Worm (Caenorhabditis elegans) whole organism, mixed stage, embryonic: Measurements from ENCODE around the gene qars-1.

Experiments
- M03D4.4 ChIP-seq: sonication (generic microtip); optimal IDR thresholded peaks from 2 replicates; lab custom pipeline; 2017; ENCODE audit warnings: mild to moderate bottlenecking, missing genetic modification characterization, missing compliant biosample characterization
- bed-3 ChIP-seq: fragments of 200-800 bp; sonication (Bioruptor generic); optimal IDR thresholded peaks from 3 replicates; lab custom pipeline; 2018; ENCODE audit warnings: mild to moderate bottlenecking, missing genetic modification characterization, moderate library complexity, missing compliant biosample characterization
- blmp-1 ChIP-seq: fragments of 150-350 bp; optimal IDR thresholded peaks from 2 replicates; lab custom pipeline; 2014; ENCODE audit warnings: missing biosample characterization, missing genetic modification characterization
- ceh-39 ChIP-seq: fragments of 150-350 bp; optimal IDR thresholded peaks from 2 replicates; lab custom pipeline; 2014; ENCODE audit warnings: missing biosample characterization, missing genetic modification characterization
- ceh-43 ChIP-seq: fragments of 200-800 bp; sonication (Bioruptor generic); optimal IDR thresholded peaks from 2 replicates; lab custom pipeline; 2018; ENCODE audit warnings: mild to moderate bottlenecking, missing genetic modification characterization, moderate library complexity, missing compliant biosample characterization
- ceh-83 ChIP-seq: fragments of 200-800 bp; sonication (Bioruptor generic); optimal IDR thresholded peaks from 2 replicates; lab custom pipeline; 2018; ENCODE audit warnings: mild to moderate bottlenecking, missing genetic modification characterization, missing compliant biosample characterization
- ces-1 ChIP-seq: fragments of 150-350 bp; optimal IDR thresholded peaks from 2 replicates; lab custom pipeline; 2014; ENCODE audit warnings: missing biosample characterization, missing genetic modification reagents, missing genetic modification characterization
- cnd-1 ChIP-seq: fragments of 200-800 bp; sonication (Bioruptor generic); optimal IDR thresholded peaks from 2 replicates; lab custom pipeline; 2018; ENCODE audit warnings: mild to moderate bottlenecking, missing genetic modification characterization, missing compliant biosample characterization
- drap-1 ChIP-seq: fragments of 200-800 bp; sonication (Bioruptor generic); optimal IDR thresholded peaks from 3 replicates; lab custom pipeline; 2018; ENCODE audit warnings: mild to moderate bottlenecking, missing genetic modification characterization, missing compliant biosample characterization
- elt-1 ChIP-seq: sonication (generic microtip); optimal IDR thresholded peaks from 2 replicates; lab custom pipeline; 2017; ENCODE audit warnings: missing genetic modification characterization, mild to moderate bottlenecking, missing compliant biosample characterization, antibody characterized with exemption, moderate library complexity, borderline replicate concordance; ENCODE audit not compliant: insufficient read depth
- elt-3 ChIP-seq: fragments of 150-350 bp; optimal IDR thresholded peaks from 2 replicates; lab custom pipeline; 2014; ENCODE audit warnings: missing biosample characterization, missing genetic modification characterization
- flh-1 ChIP-seq: fragments of 200-800 bp; sonication (Bioruptor generic); optimal IDR thresholded peaks from 2 replicates; lab custom pipeline; 2018; ENCODE audit warnings: mild to moderate bottlenecking, missing genetic modification characterization, moderate library complexity, missing compliant biosample characterization
- ham-2 ChIP-seq: fragments of 200-800 bp; sonication (Bioruptor generic); optimal IDR thresholded peaks from 2 replicates; lab custom pipeline; 2018; ENCODE audit warnings: mild to moderate bottlenecking, missing genetic modification characterization, missing compliant biosample characterization
- hlh-1 ChIP-seq: fragments of 150-350 bp; optimal IDR thresholded peaks from 2 replicates; lab custom pipeline; 2014; ENCODE audit warnings: missing biosample characterization, missing genetic modification reagents, missing genetic modification characterization
- lin-13 ChIP-seq: fragments of 150-350 bp; optimal IDR thresholded peaks from 2 replicates; lab custom pipeline; 2014; ENCODE audit warnings: missing biosample characterization, missing genetic modification characterization
- lin-32 ChIP-seq: fragments of 200-800 bp; sonication (Bioruptor generic); optimal IDR thresholded peaks from 2 replicates; lab custom pipeline; 2018; ENCODE audit warnings: mild to moderate bottlenecking, missing genetic modification characterization, missing compliant biosample characterization
- lsy-2 ChIP-seq: fragments of 150-350 bp; optimal IDR thresholded peaks from 2 replicates; lab custom pipeline; 2014; ENCODE audit warnings: missing biosample characterization, missing genetic modification characterization
- mab-5 ChIP-seq: fragments of 150-350 bp; optimal IDR thresholded peaks from 2 replicates; lab custom pipeline; 2014; ENCODE audit warnings: missing biosample characterization, missing genetic modification characterization
- mep-1 ChIP-seq: fragments of 150-350 bp; optimal IDR thresholded peaks from 2 replicates; lab custom pipeline; 2017; ENCODE audit warnings: missing biosample characterization, missing genetic modification reagents, missing genetic modification characterization, inconsistent platforms
- mls-2 ChIP-seq: sonication (generic microtip); optimal IDR thresholded peaks from 2 replicates; lab custom pipeline; 2016; ENCODE audit warnings: mild to moderate bottlenecking, missing genetic modification characterization, moderate library complexity, missing compliant biosample characterization
- nhr-12 ChIP-seq: fragments of 150-350 bp; optimal IDR thresholded peaks from 2 replicates; lab custom pipeline; 2014; ENCODE audit warnings: missing biosample characterization, missing genetic modification characterization
- nhr-2 ChIP-seq: fragments of 150-350 bp; optimal IDR thresholded peaks from 2 replicates; lab custom pipeline; 2014; ENCODE audit warnings: missing biosample characterization, missing genetic modification characterization
- nhr-237 ChIP-seq: fragments of 150-350 bp; optimal IDR thresholded peaks from 2 replicates; lab custom pipeline; 2014; ENCODE audit warnings: missing biosample characterization, missing genetic modification characterization
- nhr-28 ChIP-seq: fragments of 150-350 bp; optimal IDR thresholded peaks from 2 replicates; lab custom pipeline; 2014; ENCODE audit warnings: missing biosample characterization, missing genetic modification characterization
- nhr-76 ChIP-seq: sonication (generic microtip); optimal IDR thresholded peaks from 2 replicates; lab custom pipeline; 2017; ENCODE audit warnings: missing biosample characterization, missing genetic modification characterization
- pha-4 ChIP-seq: fragments of 150-350 bp; optimal IDR thresholded peaks from 2 replicates; lab custom pipeline; 2018; ENCODE audit warnings: missing biosample characterization, missing genetic modification reagents, missing genetic modification characterization
- sem-2 ChIP-seq: fragments of 200-800 bp; sonication (Bioruptor generic); optimal IDR thresholded peaks from 2 replicates; lab custom pipeline; 2018; ENCODE audit warnings: mild to moderate bottlenecking, missing genetic modification characterization, missing compliant biosample characterization
- snpc-4 ChIP-seq: fragments of 150-350 bp; optimal IDR thresholded peaks from 2 replicates; lab custom pipeline; 2014; ENCODE audit warnings: missing biosample characterization, missing genetic modification characterization
- sptf-1 ChIP-seq: sonication (generic microtip); optimal IDR thresholded peaks from 2 replicates; lab custom pipeline; 2017; ENCODE audit warnings: mild to moderate bottlenecking, missing genetic modification characterization, moderate library complexity, missing compliant biosample characterization
- tbx-8 ChIP-seq: fragments of 200-800 bp; sonication (Bioruptor generic); optimal IDR thresholded peaks from 2 replicates; lab custom pipeline; 2018; ENCODE audit warnings: mild to moderate bottlenecking, missing genetic modification characterization, moderate library complexity, missing compliant biosample characterization
- unc-120 ChIP-seq: sonication (generic microtip); optimal IDR thresholded peaks from 2 replicates; lab custom pipeline; 2017; ENCODE audit warnings: missing genetic modification characterization, missing compliant biosample characterization; ENCODE audit not compliant: poor library complexity, severe bottlenecking
- unc-39 ChIP-seq: fragments of 150-350 bp; optimal IDR thresholded peaks from 2 replicates; lab custom pipeline; 2014; ENCODE audit warnings: missing biosample characterization, missing genetic modification characterization
- unc-62 ChIP-seq: fragments of 150-350 bp; optimal IDR thresholded peaks from 2 replicates; lab custom pipeline; 2014; ENCODE audit warnings: missing biosample characterization, missing genetic modification reagents, missing genetic modification characterization
- zip-8 ChIP-seq: fragments of 150-350 bp; optimal IDR thresholded peaks from 2 replicates; lab custom pipeline; 2014; ENCODE audit warnings: missing biosample characterization, missing genetic modification characterization
- ztf-11 ChIP-seq: fragments of 150-350 bp; optimal IDR thresholded peaks from 2 replicates; lab custom pipeline; 2014; ENCODE audit warnings: missing biosample characterization, missing genetic modification characterization

The qars-1 gene

DNA sequence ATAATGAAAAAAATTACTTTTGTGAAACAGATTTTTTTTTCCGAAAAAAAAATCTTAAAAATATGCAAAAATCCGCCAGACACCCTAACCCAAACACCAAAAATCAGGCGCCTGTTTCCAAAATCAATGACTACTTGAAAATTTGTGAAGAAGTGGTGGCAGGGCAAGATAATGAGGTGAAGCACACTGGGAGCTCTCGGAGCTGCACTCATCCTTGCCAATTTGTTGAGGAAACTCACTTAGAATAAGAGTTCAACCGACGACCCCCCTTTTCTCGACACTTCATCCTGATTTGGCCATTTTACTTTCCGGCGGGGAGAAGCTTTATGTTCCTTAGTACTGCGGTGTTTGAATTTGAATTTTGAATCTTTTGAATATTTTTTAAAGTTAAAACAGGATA, 34.8 kb downstream of the qars-1 start:
- no peak for TF ChIP-seq lsy-2 (tag; lab: Kevin White, UChicago)
- TF ChIP-seq mep-1: no peak
- no peak for TF ChIP-seq unc-62 (GFP tag; lab: Kevin White, UChicago)
- TF ChIP-seq sptf-1: no peak
- TF ChIP-seq ces-1 (GFP tag; lab: Kevin White, UChicago): peak; percentile 74
- TF ChIP-seq sem-2 (GFP tag; lab: Kevin White, UChicago): no peak
- no peak for TF ChIP-seq nhr-28 (tag; lab: Kevin White, UChicago)

DNA sequence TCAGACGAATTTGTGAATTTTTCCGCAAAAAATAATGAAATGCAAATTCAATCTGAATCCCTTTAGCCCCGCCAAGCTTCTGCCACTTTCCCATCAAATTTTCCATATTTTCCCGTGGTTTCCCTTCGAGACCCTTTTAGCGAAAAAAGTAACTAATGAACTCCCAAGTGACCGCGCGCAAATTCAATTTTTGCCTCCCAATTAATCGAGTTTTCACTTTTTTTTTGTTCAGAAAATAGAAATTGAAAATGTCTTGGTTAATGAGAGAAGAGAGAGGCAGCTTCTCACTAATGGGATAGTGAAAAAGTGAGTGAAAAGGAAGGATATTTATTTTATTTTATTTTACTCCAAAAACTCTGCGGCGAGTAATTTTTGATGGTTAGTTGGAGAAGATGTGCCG, 52.9 kb downstream of the qars-1 start:
- peak; percentile 94 for TF ChIP-seq ces-1 (GFP tag; lab: Kevin White, UChicago)
- TF ChIP-seq lin-13 (tag; lab: Kevin White, UChicago): no peak
- TF ChIP-seq, all 35 proteins: peak for 1

DNA sequence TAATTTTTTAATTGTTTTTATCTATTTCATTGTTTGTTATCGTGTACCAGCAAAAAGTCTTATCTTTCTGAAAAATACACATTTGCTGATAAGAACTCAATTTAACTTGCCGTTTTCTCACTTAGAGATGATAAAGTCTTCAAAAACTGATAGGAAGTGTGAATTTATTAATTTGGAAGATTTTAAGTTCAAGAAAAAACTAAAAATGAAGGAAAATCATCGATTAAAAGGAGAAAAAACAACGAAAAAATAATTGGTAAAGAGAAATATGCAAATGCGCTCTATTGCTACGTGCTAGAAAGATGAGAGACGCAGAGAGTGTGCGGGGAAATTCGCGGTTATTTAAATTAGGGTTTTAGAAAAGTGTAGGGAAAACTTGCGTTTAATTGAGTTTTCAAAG, 53.6 kb downstream of the qars-1 start:
- TF ChIP-seq nhr-76 (tag; lab: Kevin White, UChicago) (no peak), elt-1 (no peak), pha-4 (tag; lab: Kevin White, UChicago) (peak; percentile 56), flh-1 (GFP tag; lab: Kevin White, UChicago) (no peak), nhr-2 (tag; lab: Kevin White, UChicago) (peak; percentile 59), zip-8 (tag; lab: Kevin White, UChicago) (no peak), unc-62 (GFP tag; lab: Kevin White, UChicago) (peak; percentile 21), unc-39 (tag; lab: Kevin White, UChicago) (no peak), tbx-8 (no peak), lsy-2 (tag; lab: Kevin White, UChicago) (peak; percentile 81), ceh-39 (tag; lab: Kevin White, UChicago) (peak; percentile 71), ces-1 (GFP tag; lab: Kevin White, UChicago) (peak; percentile 78), ztf-11 (tag; lab: Kevin White, UChicago) (no peak), ceh-43 (GFP tag; lab: Kevin White, UChicago) (peak; percentile 25), blmp-1 (tag; lab: Kevin White, UChicago) (peak; percentile 13), snpc-4 (no peak), cnd-1 (no peak), sptf-1 (no peak), nhr-28 (tag; lab: Kevin White, UChicago) (no peak), mls-2 (tag; lab: Kevin White, UChicago) (no peak), nhr-237 (tag; lab: Kevin White, UChicago) (peak; percentile 92), lin-13 (tag; lab: Kevin White, UChicago) (peak; percentile 39), bed-3 (GFP tag; lab: Kevin White, UChicago) (no peak), sem-2 (GFP tag; lab: Kevin White, UChicago) (no peak), nhr-12 (no peak), mab-5 (no peak), elt-3 (no peak), mep-1 (peak; percentile 79), unc-120 (tag; lab: Kevin White, UChicago) (no peak), lin-32 (no peak), M03D4.4 (no peak), drap-1 (GFP tag; lab: Kevin White, UChicago) (no peak), hlh-1 (tag; lab: Kevin White, UChicago) (peak; percentile 51), ceh-83 (no peak), ham-2 (GFP tag; lab: Kevin White, UChicago) (no peak)

DNA sequence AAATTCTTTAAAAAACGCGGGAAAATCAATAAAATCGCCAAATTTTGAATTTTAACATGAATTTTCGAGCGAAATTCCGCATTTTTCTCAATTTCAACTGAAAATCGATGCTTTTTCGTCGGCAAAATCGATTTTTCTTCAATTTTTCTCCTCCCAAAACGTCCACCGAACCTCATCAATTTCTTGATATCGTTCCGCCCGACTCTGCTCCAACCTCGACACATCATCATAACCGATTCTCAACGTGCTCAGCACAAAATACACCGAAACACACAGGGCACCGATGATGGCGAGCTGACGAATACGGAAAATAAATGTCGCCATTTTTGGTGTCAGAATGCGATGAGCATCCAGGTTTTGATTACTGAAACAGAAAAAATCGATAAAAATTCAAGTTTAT, 54.4 kb downstream of the qars-1 start, which contains the start of gene Y41E3.1:
Gene Y41E3.1 (minus strand): TSS at position 324 of the 400 bp plus-strand sequence.
- TF ChIP-seq unc-39 (tag; lab: Kevin White, UChicago): no peak
- TF ChIP-seq bed-3 (GFP tag; lab: Kevin White, UChicago): no peak
- no peak for TF ChIP-seq drap-1 (GFP tag; lab: Kevin White, UChicago)
- no peak for TF ChIP-seq nhr-237 (tag; lab: Kevin White, UChicago)
- TF ChIP-seq nhr-76 (tag; lab: Kevin White, UChicago): no peak
- no peak for TF ChIP-seq zip-8 (tag; lab: Kevin White, UChicago)
- no peak for TF ChIP-seq mls-2 (tag; lab: Kevin White, UChicago)
- TF ChIP-seq sem-2 (GFP tag; lab: Kevin White, UChicago): no peak
- TF ChIP-seq unc-62 (GFP tag; lab: Kevin White, UChicago): no peak
- TF ChIP-seq M03D4.4: no peak
- no peak for TF ChIP-seq hlh-1 (tag; lab: Kevin White, UChicago)
- no peak for TF ChIP-seq ceh-39 (tag; lab: Kevin White, UChicago)
- no peak for TF ChIP-seq flh-1 (GFP tag; lab: Kevin White, UChicago)
- TF ChIP-seq cnd-1: no peak
- TF ChIP-seq sptf-1: no peak
- TF ChIP-seq snpc-4: no peak
